Fruit fly (Drosophila melanogaster) whole organism, embryonic: ENCODE data around the gene sisA.

Experiments used
- CG10209 ChIP-seq: fragments of 200-800 bp; sonication (Bioruptor generic); optimal IDR thresholded peaks from 3 replicates; lab custom pipeline; 2017; ENCODE audit warnings: missing biosample characterization, mild to moderate bottlenecking, missing genetic modification characterization, missing genetic modification reagents
- CG12299 ChIP-seq: fragments of 200-800 bp; sonication (Bioruptor generic); optimal IDR thresholded peaks from 2 replicates; lab custom pipeline; 2018; ENCODE audit warnings: missing biosample characterization, mild to moderate bottlenecking, missing genetic modification characterization
- CG12659 ChIP-seq: fragments of 200-800 bp; sonication (Bioruptor generic); optimal IDR thresholded peaks from 3 replicates; lab custom pipeline; 2017; ENCODE audit warnings: mild to moderate bottlenecking, missing biosample characterization, missing genetic modification reagents, missing genetic modification characterization
- CG12769 ChIP-seq: fragments of 200-800 bp; sonication (Bioruptor generic); optimal IDR thresholded peaks from 2 replicates; lab custom pipeline; 2019; ENCODE audit warnings: missing biosample characterization, mild to moderate bottlenecking, missing genetic modification characterization, moderate library complexity
- CG14014 ChIP-seq: fragments of 200-800 bp; sonication (Bioruptor generic); IDR thresholded peaks from 2 replicates; pipeline ENCODE4 v1.3.6; 2022; ENCODE audit warnings: missing biosample characterization, missing genetic modification characterization
- CG2120 ChIP-seq: fragments of 200-800 bp; sonication (Bioruptor generic); optimal IDR thresholded peaks from 3 replicates; lab custom pipeline; 2016; ENCODE audit warnings: missing biosample characterization, missing genetic modification characterization
- CG33557 ChIP-seq: fragments of 200-800 bp; sonication (Bioruptor generic); optimal IDR thresholded peaks from 2 replicates; lab custom pipeline; 2019; ENCODE audit warnings: missing biosample characterization, mild to moderate bottlenecking, missing genetic modification characterization, moderate library complexity
- CG34376 ChIP-seq: fragments of 200-800 bp; sonication (Bioruptor generic); optimal IDR thresholded peaks from 2 replicates; lab custom pipeline; 2018; ENCODE audit warnings: missing biosample characterization, mild to moderate bottlenecking, missing genetic modification characterization
- CG4424 ChIP-seq: fragments of 200-800 bp; sonication (Bioruptor generic); optimal IDR thresholded peaks from 3 replicates; lab custom pipeline; 2016; ENCODE audit warnings: missing biosample characterization, missing genetic modification characterization
- CG5180 ChIP-seq: fragments of 200-800 bp; sonication (Bioruptor generic); optimal IDR thresholded peaks from 3 replicates; lab custom pipeline; 2017; ENCODE audit warnings: missing biosample characterization, missing genetic modification characterization, mild to moderate bottlenecking, moderate library complexity, missing genetic modification reagents
- CG7556 ChIP-seq: fragments of 200-800 bp; sonication (Bioruptor generic); optimal IDR thresholded peaks from 2 replicates; lab custom pipeline; 2017; ENCODE audit warnings: missing biosample characterization, mild to moderate bottlenecking, missing genetic modification characterization
- CG7963 ChIP-seq: fragments of 200-800 bp; sonication (Bioruptor generic); IDR thresholded peaks from 3 replicates; pipeline ENCODE4 v1.3.6; 2022; ENCODE audit warnings: missing biosample characterization, missing genetic modification characterization; ENCODE audit not compliant: partially characterized antibody
- CG8359 ChIP-seq: fragments of 200-800 bp; sonication (Bioruptor generic); optimal IDR thresholded peaks from 2 replicates; lab custom pipeline; 2017; ENCODE audit warnings: missing biosample characterization, mild to moderate bottlenecking, missing genetic modification characterization, borderline replicate concordance
- CG8388 ChIP-seq: fragments of 200-800 bp; sonication (Bioruptor generic); optimal IDR thresholded peaks from 2 replicates; lab custom pipeline; 2019; ENCODE audit warnings: missing biosample characterization, mild to moderate bottlenecking, missing genetic modification characterization, moderate library complexity
- CG8765 ChIP-seq: fragments of 200-800 bp; sonication (Bioruptor generic); IDR thresholded peaks from 2 replicates; pipeline ENCODE4 v1.3.6; 2022; ENCODE audit warnings: missing biosample characterization, missing genetic modification characterization
- CG9727 ChIP-seq: fragments of 200-800 bp; sonication (Bioruptor generic); optimal IDR thresholded peaks from 3 replicates; lab custom pipeline; 2017; ENCODE audit warnings: missing biosample characterization, mild to moderate bottlenecking, missing genetic modification characterization
- Dip3 ChIP-seq: fragments of 200-800 bp; sonication (Bioruptor generic); optimal IDR thresholded peaks from 3 replicates; lab custom pipeline; 2016; ENCODE audit warnings: missing biosample characterization, missing genetic modification characterization
- Dll ChIP-seq: fragments of 200-800 bp; sonication (Bioruptor generic); IDR thresholded peaks from 4 replicates; pipeline ENCODE4 v1.3.6; 2022; ENCODE audit warnings: missing biosample characterization, missing genetic modification characterization; ENCODE audit not compliant: partially characterized antibody
- Dref ChIP-seq: fragments of 200-800 bp; sonication (Bioruptor generic); IDR thresholded peaks from 2 replicates; pipeline ENCODE4 v1.3.6; 2022; ENCODE audit warnings: missing biosample characterization, missing genetic modification characterization
- Drgx ChIP-seq: fragments of 200-800 bp; sonication (Bioruptor generic); IDR thresholded peaks from 2 replicates; pipeline ENCODE4 v1.3.6; 2022; ENCODE audit warnings: missing biosample characterization, missing genetic modification characterization
- E2f1 ChIP-seq: fragments of 200-800 bp; sonication (Bioruptor generic); IDR thresholded peaks from 2 replicates; pipeline ENCODE4 v1.3.6; 2022; ENCODE audit warnings: missing biosample characterization, missing genetic modification characterization
- Elba2 ChIP-seq: fragments of 200-800 bp; sonication (Bioruptor generic); optimal IDR thresholded peaks from 3 replicates; lab custom pipeline; 2016; ENCODE audit warnings: missing biosample characterization, missing genetic modification characterization
- Hr3 ChIP-seq: fragments of 200-800 bp; sonication (Bioruptor generic); optimal IDR thresholded peaks from 3 replicates; lab custom pipeline; 2016; ENCODE audit warnings: missing biosample characterization, missing genetic modification characterization
- Hr39 ChIP-seq: fragments of >200 bp; optimal IDR thresholded peaks from 2 replicates; lab custom pipeline; 2017
- Hsf ChIP-seq: fragments of 200-800 bp; sonication (Bioruptor generic); optimal IDR thresholded peaks from 3 replicates; lab custom pipeline; 2016; ENCODE audit warnings: missing biosample characterization, missing genetic modification characterization
- Jarid2 ChIP-seq: fragments of 200-800 bp; sonication (Bioruptor generic); optimal IDR thresholded peaks from 3 replicates; lab custom pipeline; 2017; ENCODE audit warnings: mild to moderate bottlenecking, missing biosample characterization, missing genetic modification reagents, missing genetic modification characterization
- Med ChIP-seq: fragments of 200-800 bp; sonication (Bioruptor generic); peaks from one replicate; lab custom pipeline; 2016; ENCODE audit warnings: missing biosample characterization, missing genetic modification characterization, mild to moderate bottlenecking, inconsistent platforms, moderate library complexity
- Optix ChIP-seq: fragments of 200-800 bp; sonication (Bioruptor generic); IDR thresholded peaks from 3 replicates; pipeline ENCODE4 v1.3.6; 2022; ENCODE audit warnings: missing biosample characterization, missing genetic modification characterization
- Pdp1 ChIP-seq, 2 experiments: fragments of 200-800 bp; sonication (Bioruptor generic); optimal IDR thresholded peaks; 3 replicates each; lab custom pipeline; 2016; ENCODE audit warnings: missing biosample characterization in 2 of 2, missing genetic modification characterization in 2 of 2, mild to moderate bottlenecking in 1 of 2, moderate library complexity in 1 of 2
- Rfx ChIP-seq: fragments of 200-800 bp; sonication (Bioruptor generic); IDR thresholded peaks from 2 replicates; pipeline ENCODE4 v1.3.6; 2022; ENCODE audit warnings: missing biosample characterization, missing genetic modification characterization
- ab ChIP-seq: fragments of 200-800 bp; sonication (Bioruptor generic); optimal IDR thresholded peaks from 2 replicates; lab custom pipeline; 2016; ENCODE audit warnings: missing biosample characterization, missing genetic modification characterization
- bab2 ChIP-seq: fragments of 200-800 bp; sonication (Bioruptor generic); optimal IDR thresholded peaks from 2 replicates; lab custom pipeline; 2016; ENCODE audit warnings: missing biosample characterization, missing genetic modification characterization
- br ChIP-seq: fragments of >200 bp; optimal IDR thresholded peaks from 2 replicates; lab custom pipeline; 2017
- da ChIP-seq: fragments of 200-800 bp; sonication (Bioruptor generic); optimal IDR thresholded peaks from 2 replicates; lab custom pipeline; 2016; ENCODE audit warnings: missing biosample characterization, missing genetic modification characterization
- dm ChIP-seq: fragments of 200-800 bp; sonication (Bioruptor generic); optimal IDR thresholded peaks from 3 replicates; lab custom pipeline; 2016; ENCODE audit warnings: missing biosample characterization, missing genetic modification characterization
- dmrt99B ChIP-seq: fragments of 200-800 bp; sonication (Bioruptor generic); optimal IDR thresholded peaks from 2 replicates; lab custom pipeline; 2018; ENCODE audit warnings: missing biosample characterization, mild to moderate bottlenecking, missing genetic modification characterization, moderate library complexity
- dpn ChIP-seq, 2 experiments: fragments of 200-800 bp; sonication (Bioruptor generic); optimal IDR thresholded peaks; 3 replicates each; lab custom pipeline; 2016; ENCODE audit warnings: missing biosample characterization in 2 of 2, missing genetic modification characterization in 2 of 2
- emc ChIP-seq: fragments of 200-800 bp; sonication (Bioruptor generic); optimal IDR thresholded peaks from 2 replicates; lab custom pipeline; 2016; ENCODE audit warnings: missing biosample characterization, missing genetic modification characterization
- exex ChIP-seq: fragments of 200-800 bp; sonication (Bioruptor generic); optimal IDR thresholded peaks from 4 replicates; lab custom pipeline; 2018; ENCODE audit warnings: missing biosample characterization, mild to moderate bottlenecking, missing genetic modification characterization, moderate library complexity
- gt ChIP-seq: fragments of 200-800 bp; sonication (Bioruptor generic); IDR thresholded peaks from 2 replicates; pipeline ENCODE4 v1.3.6; 2022; ENCODE audit warnings: missing biosample characterization, missing genetic modification characterization
- ham ChIP-seq: fragments of 200-800 bp; sonication (Bioruptor generic); IDR thresholded peaks from 2 replicates; pipeline ENCODE4 v1.3.6; 2022; ENCODE audit warnings: missing biosample characterization, missing genetic modification characterization
- her ChIP-seq: fragments of 200-800 bp; sonication (Bioruptor generic); optimal IDR thresholded peaks from 2 replicates; lab custom pipeline; 2016; ENCODE audit warnings: missing biosample characterization, missing genetic modification characterization
- inv ChIP-seq: fragments of 200-800 bp; sonication (Bioruptor generic); IDR thresholded peaks from 2 replicates; pipeline ENCODE4 v1.3.6; 2022; ENCODE audit warnings: missing biosample characterization, missing genetic modification characterization; ENCODE audit not compliant: partially characterized antibody
- mam ChIP-seq: fragments of 200-800 bp; sonication (Bioruptor generic); optimal IDR thresholded peaks from 3 replicates; lab custom pipeline; 2016; ENCODE audit warnings: missing biosample characterization, missing genetic modification characterization
- nom ChIP-seq: fragments of 200-800 bp; sonication (Bioruptor generic); optimal IDR thresholded peaks from 2 replicates; lab custom pipeline; 2017; ENCODE audit warnings: missing biosample characterization, missing genetic modification characterization, mild to moderate bottlenecking, moderate library complexity, missing genetic modification reagents
- pzg ChIP-seq: fragments of 200-800 bp; sonication (Bioruptor generic); optimal IDR thresholded peaks from 3 replicates; lab custom pipeline; 2018; ENCODE audit warnings: missing biosample characterization, mild to moderate bottlenecking, missing genetic modification characterization, moderate library complexity
- stc ChIP-seq: fragments of 200-800 bp; sonication (Bioruptor generic); IDR thresholded peaks from 2 replicates; pipeline ENCODE4 v1.3.6; 2022; ENCODE audit warnings: missing biosample characterization, missing genetic modification characterization
- tgo ChIP-seq: fragments of 200-800 bp; sonication (Bioruptor generic); IDR thresholded peaks from 3 replicates; pipeline ENCODE4 v1.3.6; 2022; ENCODE audit warnings: missing biosample characterization, missing genetic modification characterization
- tio ChIP-seq: fragments of 200-800 bp; sonication (Bioruptor generic); optimal IDR thresholded peaks from 2 replicates; lab custom pipeline; 2017; ENCODE audit warnings: missing biosample characterization, missing genetic modification characterization, inconsistent platforms
- unc-4 ChIP-seq: fragments of 200-800 bp; sonication (Bioruptor generic); IDR thresholded peaks from 2 replicates; pipeline ENCODE4 v1.3.6; 2022; ENCODE audit warnings: missing biosample characterization, missing genetic modification characterization; ENCODE audit not compliant: partially characterized antibody
- zf30C ChIP-seq: fragments of 200-800 bp; sonication (Bioruptor generic); optimal IDR thresholded peaks from 3 replicates; lab custom pipeline; 2018; ENCODE audit warnings: missing biosample characterization, mild to moderate bottlenecking, missing genetic modification characterization

The sisA gene

dm6 chrX:11359081-11359481 is 36.9 kb upstream of the sisA start, which contains the start of gene Pa1 (continued):
- TF ChIP-seq CG12769 (tag; lab: Kevin White, UChicago), result no peak
- no peak for TF ChIP-seq ab (GFP tag; lab: Kevin White, UChicago)
- no peak for TF ChIP-seq Dip3
- TF ChIP-seq Hr39 (lab: Kevin White, UChicago), result no peak
- TF ChIP-seq inv (GFP tag; lab: Robert Waterston, UW), result peak; percentile 30
- no peak for TF ChIP-seq da (GFP tag; lab: Kevin White, UChicago)
- TF ChIP-seq gt (GFP tag; lab: Robert Waterston, UW), result no peak
- no peak for TF ChIP-seq exex
- TF ChIP-seq tio, result no peak
- no peak for TF ChIP-seq CG8388 (GFP tag; lab: Kevin White, UChicago)
- peak; percentile 15 for TF ChIP-seq CG12299 (tag; lab: Kevin White, UChicago)
- peak in 1 of 2 experiments; percentile 31 for TF ChIP-seq Pdp1 (GFP tag; optimal IDR thresholded peaks at IDR 0.05; lab: Kevin White, UChicago)
- TF ChIP-seq her (GFP tag; lab: Kevin White, UChicago), result no peak
- TF ChIP-seq dm (GFP tag; lab: Kevin White, UChicago), result no peak
- TF ChIP-seq CG4424 (GFP tag; lab: Kevin White, UChicago), result no peak
- TF ChIP-seq emc (GFP tag; lab: Kevin White, UChicago), result no peak
- TF ChIP-seq Hsf (GFP tag; lab: Kevin White, UChicago), result peak; percentile 9
- peak; percentile 13 for TF ChIP-seq mam
- no peak for TF ChIP-seq dmrt99B (tag; lab: Kevin White, UChicago)
- no peak for TF ChIP-seq CG8765
- peak; percentile 71 for TF ChIP-seq unc-4 (GFP tag; lab: Robert Waterston, UW)
- TF ChIP-seq nom (GFP tag; lab: Kevin White, UChicago), result peak; percentile 55
- no peak for TF ChIP-seq CG10209 (GFP tag; lab: Kevin White, UChicago)
- TF ChIP-seq dpn (GFP tag; optimal IDR thresholded peaks at IDR 0.05; lab: Kevin White, UChicago), result peak in 1 of 2 experiments; percentile 24
- TF ChIP-seq CG14014 (GFP tag; lab: Robert Waterston, UW), result no peak
- TF ChIP-seq stc (GFP tag; lab: Robert Waterston, UW), result 0 out of 2 replicates have a peak, but pooled peaks have one; percentile 16
- no peak for TF ChIP-seq ham
- TF ChIP-seq CG34376 (GFP tag; lab: Kevin White, UChicago), result peak; percentile 11
- TF ChIP-seq pzg (GFP tag; lab: Kevin White, UChicago), result peak; percentile 62
- TF ChIP-seq Dref, result peak; percentile 88
- TF ChIP-seq Med (GFP tag; lab: Kevin White, UChicago), result peak; percentile 90
- TF ChIP-seq CG5180, result no peak
- no peak for TF ChIP-seq bab2
- TF ChIP-seq E2f1 (GFP tag; lab: Robert Waterston, UW), result no peak
- peak; percentile 47; the same call in 1 of the 3 replicates for TF ChIP-seq CG7963 (GFP tag; lab: Robert Waterston, UW)
- no peak for TF ChIP-seq Drgx
- TF ChIP-seq Jarid2 (GFP tag; lab: Kevin White, UChicago), result no peak
- peak; percentile 45; the same call in 1 of the 2 replicates for TF ChIP-seq Rfx (GFP tag; lab: Robert Waterston, UW)
- no peak for TF ChIP-seq tgo (GFP tag; lab: Robert Waterston, UW)
- peak; percentile 18 for TF ChIP-seq CG12659 (GFP tag; lab: Kevin White, UChicago)
- peak; percentile 76 for TF ChIP-seq Dll (GFP tag; lab: Robert Waterston, UW)
- TF ChIP-seq Hr3 (GFP tag; lab: Kevin White, UChicago), result no peak
- no peak for TF ChIP-seq Optix
- TF ChIP-seq br, result no peak
- TF ChIP-seq CG8359 (GFP tag; lab: Kevin White, UChicago), result no peak
- peak; percentile 22 for TF ChIP-seq Elba2 (GFP tag; lab: Kevin White, UChicago)
- TF ChIP-seq CG7556 (GFP tag; lab: Kevin White, UChicago), result no peak
- no peak for TF ChIP-seq CG9727 (GFP tag; lab: Kevin White, UChicago)
- TF ChIP-seq zf30C (GFP tag; lab: Kevin White, UChicago), result no peak
- peak; percentile 0 for TF ChIP-seq CG33557
- peak; percentile 2 for TF ChIP-seq CG2120 (GFP tag; lab: Kevin White, UChicago)
